Worm (Caenorhabditis elegans): ENCODE results near the gene F09C6.10.

DNA sequence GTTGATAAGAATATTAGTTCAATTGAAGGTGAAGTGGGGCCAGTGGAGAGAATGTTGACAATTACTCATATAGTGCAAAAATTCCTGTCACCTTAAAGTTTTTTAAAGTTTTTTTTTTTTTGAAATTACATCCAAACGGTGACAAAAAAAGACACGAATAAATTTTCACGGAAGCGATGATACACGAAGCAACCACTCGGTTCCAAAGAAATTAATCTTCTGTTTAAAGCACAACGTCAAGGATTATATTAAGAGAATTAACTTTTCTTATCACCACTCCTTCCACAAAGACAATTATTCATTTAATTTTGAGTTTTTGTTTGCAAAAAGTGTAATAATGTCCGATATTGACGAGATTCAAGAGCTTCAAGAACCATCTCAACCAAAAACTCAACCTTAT lies 50.6 kb downstream of the F09C6.10 start, which contains the start of gene clec-28:
- no peak for TF ChIP-seq F44E2.7 (GFP tag; IDR thresholded peaks at IDR 0.05)
- no peak for TF ChIP-seq fos-1 (tag; optimal IDR thresholded peaks at IDR 0.05)
- no peak for TF ChIP-seq snpc-4 (tag; optimal IDR thresholded peaks at IDR 0.05)
- no peak for TF ChIP-seq ZK337.2 (GFP tag; IDR thresholded peaks at IDR 0.05)
- no peak for TF ChIP-seq nhr-25 (tag; optimal IDR thresholded peaks at IDR 0.05; ENCODE audit: borderline replicate concordance, insufficient read depth)
- no peak for TF ChIP-seq lim-7 (GFP tag; IDR thresholded peaks at IDR 0.05)

Data from whole organism, L4 larva.